Worm (Caenorhabditis elegans) whole organism, L2 larva: ENCODE results near the gene pmp-2.

ENCODE experiments used
- C34F6.9 ChIP-seq: fragments of 150-350 bp; optimal IDR thresholded peaks from 2 replicates; lab custom pipeline; 2014; ENCODE audit warnings: missing biosample characterization, missing genetic modification characterization
- F13H6.1 ChIP-seq: sonication (generic microtip); optimal IDR thresholded peaks from 2 replicates; lab custom pipeline; 2016; ENCODE audit warnings: missing genetic modification characterization, missing compliant biosample characterization
- R02D3.7 ChIP-seq: fragments of 150-350 bp; optimal IDR thresholded peaks from 2 replicates; lab custom pipeline; 2014; ENCODE audit warnings: missing biosample characterization, missing genetic modification characterization
- Y55F3AM.14 ChIP-seq: fragments of 200-800 bp; sonication (Bioruptor generic); optimal IDR thresholded peaks from 2 replicates; lab custom pipeline; 2018; ENCODE audit warnings: mild to moderate bottlenecking, missing genetic modification characterization, missing compliant biosample characterization
- ZK546.5 ChIP-seq: sonication (generic microtip); optimal IDR thresholded peaks from 2 replicates; lab custom pipeline; 2017; ENCODE audit warnings: missing biosample characterization, missing genetic modification characterization
- alr-1 ChIP-seq: fragments of 150-350 bp; optimal IDR thresholded peaks from 2 replicates; lab custom pipeline; 2014; ENCODE audit warnings: missing biosample characterization, missing genetic modification characterization
- aly-2 ChIP-seq: fragments of 150-350 bp; optimal IDR thresholded peaks from 2 replicates; lab custom pipeline; 2014; ENCODE audit warnings: missing biosample characterization, missing genetic modification characterization
- ama-1 ChIP-seq: fragments of 150-350 bp; optimal IDR thresholded peaks from 2 replicates; lab custom pipeline; 2018; ENCODE audit warnings: inconsistent platforms
- blmp-1 ChIP-seq: sonication (generic microtip); optimal IDR thresholded peaks from 2 replicates; lab custom pipeline; 2017; ENCODE audit warnings: missing genetic modification characterization, mild to moderate bottlenecking, missing compliant biosample characterization, antibody characterized with exemption, moderate library complexity; ENCODE audit not compliant: insufficient read depth
- ceh-16 ChIP-seq: fragments of 150-350 bp; optimal IDR thresholded peaks from 2 replicates; lab custom pipeline; 2014; ENCODE audit warnings: missing biosample characterization, missing genetic modification characterization
- ceh-82 ChIP-seq: fragments of 150-350 bp; optimal IDR thresholded peaks from 2 replicates; lab custom pipeline; 2014; ENCODE audit warnings: missing biosample characterization, missing genetic modification characterization
- crh-2 ChIP-seq: sonication (generic microtip); optimal IDR thresholded peaks from 2 replicates; lab custom pipeline; 2017; ENCODE audit warnings: missing biosample characterization, missing genetic modification characterization
- dmd-4 ChIP-seq: sonication (generic microtip); optimal IDR thresholded peaks from 2 replicates; lab custom pipeline; 2017; ENCODE audit warnings: missing biosample characterization, missing genetic modification characterization
- egl-27 ChIP-seq: sonication (generic microtip); optimal IDR thresholded peaks from 3 replicates; lab custom pipeline; 2017; ENCODE audit warnings: missing biosample characterization, missing genetic modification reagents, missing genetic modification characterization
- elt-1 ChIP-seq: fragments of 150-350 bp; optimal IDR thresholded peaks from 2 replicates; lab custom pipeline; 2014; ENCODE audit warnings: missing biosample characterization, missing genetic modification characterization
- elt-3 ChIP-seq: sonication (generic microtip); optimal IDR thresholded peaks from 2 replicates; lab custom pipeline; 2017; ENCODE audit warnings: missing biosample characterization, missing genetic modification characterization
- fos-1 ChIP-seq: fragments of 150-350 bp; optimal IDR thresholded peaks from 2 replicates; lab custom pipeline; 2014; ENCODE audit warnings: missing biosample characterization, missing genetic modification characterization
- gmeb-1 ChIP-seq: fragments of 150-350 bp; optimal IDR thresholded peaks from 2 replicates; lab custom pipeline; 2014; ENCODE audit warnings: missing biosample characterization, missing genetic modification characterization
- lin-11 ChIP-seq: fragments of 150-350 bp; sonication (generic microtip); optimal IDR thresholded peaks from 2 replicates; lab custom pipeline; 2014; ENCODE audit warnings: missing biosample characterization, missing genetic modification characterization, inconsistent platforms, mixed read lengths
- lin-13 ChIP-seq: fragments of 150-350 bp; optimal IDR thresholded peaks from 2 replicates; lab custom pipeline; 2014; ENCODE audit warnings: missing biosample characterization, missing genetic modification reagents, missing genetic modification characterization
- lin-39 ChIP-seq: fragments of 150-350 bp; optimal IDR thresholded peaks from 2 replicates; lab custom pipeline; 2014; ENCODE audit warnings: missing biosample characterization, missing genetic modification reagents, missing genetic modification characterization
- lsy-2 ChIP-seq, 2 experiments: fragments of 150-350 bp in 1 of 2; sonication (generic microtip) in 1 of 2; optimal IDR thresholded peaks; 2 replicates each; lab custom pipeline; 2014 to 2017; ENCODE audit warnings: missing biosample characterization in 2 of 2, missing genetic modification characterization in 2 of 2
- mab-5 ChIP-seq: fragments of 150-350 bp; optimal IDR thresholded peaks from 2 replicates; lab custom pipeline; 2014; ENCODE audit warnings: missing biosample characterization, missing genetic modification characterization
- mbf-1 ChIP-seq: sonication (generic microtip); optimal IDR thresholded peaks from 2 replicates; lab custom pipeline; 2017; ENCODE audit warnings: missing biosample characterization, missing genetic modification characterization
- mdl-1 ChIP-seq, 2 experiments: fragments of 150-350 bp in 1 of 2; sonication (generic microtip) in 1 of 2; optimal IDR thresholded peaks; 2 replicates each; lab custom pipeline; 2017; ENCODE audit warnings: missing biosample characterization in 2 of 2, missing genetic modification characterization in 2 of 2
- nhr-10 ChIP-seq: sonication (generic microtip); optimal IDR thresholded peaks from 2 replicates; lab custom pipeline; 2017; ENCODE audit warnings: missing biosample characterization, missing genetic modification characterization
- nhr-11 ChIP-seq: fragments of 150-350 bp; optimal IDR thresholded peaks from 2 replicates; lab custom pipeline; 2014; ENCODE audit warnings: missing biosample characterization, missing genetic modification characterization
- nhr-12 ChIP-seq: fragments of 150-350 bp; optimal IDR thresholded peaks from 2 replicates; lab custom pipeline; 2014; ENCODE audit warnings: missing biosample characterization, missing genetic modification characterization
- nhr-129 ChIP-seq: fragments of 150-350 bp; optimal IDR thresholded peaks from 2 replicates; lab custom pipeline; 2014; ENCODE audit warnings: missing biosample characterization, missing genetic modification characterization
- nhr-21 ChIP-seq: fragments of 150-350 bp; optimal IDR thresholded peaks from 2 replicates; lab custom pipeline; 2014; ENCODE audit warnings: missing biosample characterization, missing genetic modification characterization
- nhr-23 ChIP-seq: fragments of 150-350 bp; optimal IDR thresholded peaks from 2 replicates; lab custom pipeline; 2014; ENCODE audit warnings: missing biosample characterization, missing genetic modification reagents, missing genetic modification characterization
- nhr-237 ChIP-seq: fragments of 150-350 bp; optimal IDR thresholded peaks from 2 replicates; lab custom pipeline; 2014; ENCODE audit warnings: missing biosample characterization, missing genetic modification characterization
- nhr-25 ChIP-seq: fragments of 150-350 bp; sonication (generic microtip); optimal IDR thresholded peaks from 3 replicates; lab custom pipeline; 2014; ENCODE audit warnings: missing biosample characterization, missing genetic modification characterization
- nhr-6 ChIP-seq: fragments of 150-350 bp; optimal IDR thresholded peaks from 2 replicates; lab custom pipeline; 2014; ENCODE audit warnings: missing biosample characterization, missing genetic modification characterization
- nhr-77 ChIP-seq: fragments of 150-350 bp; optimal IDR thresholded peaks from 2 replicates; lab custom pipeline; 2014; ENCODE audit warnings: missing biosample characterization, missing genetic modification characterization
- peb-1 ChIP-seq: fragments of 150-350 bp; optimal IDR thresholded peaks from 2 replicates; lab custom pipeline; 2014; ENCODE audit warnings: missing biosample characterization, missing genetic modification characterization
- sem-4 ChIP-seq: fragments of 150-350 bp; optimal IDR thresholded peaks from 2 replicates; lab custom pipeline; 2014; ENCODE audit warnings: missing biosample characterization, missing genetic modification reagents, missing genetic modification characterization
- skn-1 ChIP-seq: sonication (generic microtip); optimal IDR thresholded peaks from 2 replicates; lab custom pipeline; 2017; ENCODE audit warnings: missing biosample characterization, missing genetic modification characterization
- sma-3 ChIP-seq: sonication (generic microtip); optimal IDR thresholded peaks from 2 replicates; lab custom pipeline; 2016; ENCODE audit warnings: missing genetic modification reagents, missing genetic modification characterization, missing compliant biosample characterization
- sma-9 ChIP-seq, 2 experiments: fragments of 150-350 bp in 1 of 2; sonication (generic microtip) in 1 of 2; optimal IDR thresholded peaks; 2 replicates each; lab custom pipeline; 2014 to 2016; ENCODE audit warnings: missing genetic modification characterization in 2 of 2, mild to moderate bottlenecking in 1 of 2, missing biosample characterization in 1 of 2, missing compliant biosample characterization in 1 of 2, missing genetic modification reagents in 1 of 2, moderate library complexity in 1 of 2
- snpc-4 ChIP-seq: fragments of 150-350 bp; optimal IDR thresholded peaks from 2 replicates; lab custom pipeline; 2014; ENCODE audit warnings: missing biosample characterization, missing genetic modification characterization
- unc-39 ChIP-seq: fragments of 150-350 bp; optimal IDR thresholded peaks from 2 replicates; lab custom pipeline; 2014; ENCODE audit warnings: missing biosample characterization, missing genetic modification characterization
- unc-55 ChIP-seq: fragments of 150-350 bp; sonication (generic microtip); optimal IDR thresholded peaks from 3 replicates; lab custom pipeline; 2014; ENCODE audit warnings: missing biosample characterization, missing genetic modification reagents, missing genetic modification characterization
- unc-62 ChIP-seq: fragments of 150-350 bp; optimal IDR thresholded peaks from 2 replicates; lab custom pipeline; 2014; ENCODE audit warnings: missing biosample characterization, missing genetic modification reagents, missing genetic modification characterization
- zag-1 ChIP-seq: fragments of 150-350 bp; optimal IDR thresholded peaks from 2 replicates; lab custom pipeline; 2014; ENCODE audit warnings: missing biosample characterization, missing genetic modification characterization
- ztf-1 ChIP-seq: fragments of 200-800 bp; sonication (Bioruptor generic); conservative IDR thresholded peaks from 2 replicates; pipeline ENCODE4 v1.3.6; 2022; ENCODE audit warnings: missing genetic modification characterization, missing compliant biosample characterization
- ztf-11 ChIP-seq: sonication (generic microtip); optimal IDR thresholded peaks from 2 replicates; lab custom pipeline; 2017; ENCODE audit warnings: missing biosample characterization, missing genetic modification characterization
- ztf-4 ChIP-seq: fragments of 150-350 bp; optimal IDR thresholded peaks from 2 replicates; lab custom pipeline; 2014; ENCODE audit warnings: missing biosample characterization, missing genetic modification characterization

Gene pmp-2

ce11 chrII:6891176-6891575 lies 3.6 kb upstream of the pmp-2 start:
- TF ChIP-seq Y55F3AM.14, result no peak
- TF ChIP-seq dmd-4 (tag; lab: Kevin White, UChicago), result no peak
- TF ChIP-seq nhr-129, result peak; percentile 94
- TF ChIP-seq nhr-77 (tag; lab: Kevin White, UChicago), result no peak
- peak; percentile 47 for TF ChIP-seq blmp-1
- TF ChIP-seq sem-4 (tag; lab: Kevin White, UChicago), result peak; percentile 58
- no peak for TF ChIP-seq unc-62
- no peak for TF ChIP-seq nhr-23
- TF ChIP-seq sma-3 (GFP tag; lab: Kevin White, UChicago), result peak; percentile 54
- no peak for TF ChIP-seq nhr-10 (tag; lab: Kevin White, UChicago)
- no peak for TF ChIP-seq lin-39
- peak; percentile 32 for TF ChIP-seq lin-13 (GFP tag; lab: Kevin White, UChicago)
- peak; percentile 40 for TF ChIP-seq nhr-25 (tag; lab: Kevin White, UChicago)
- peak; percentile 78 for TF ChIP-seq nhr-21 (tag; lab: Kevin White, UChicago)
- TF ChIP-seq nhr-237, result no peak
- TF ChIP-seq ama-1 (lab: Kevin White, UChicago), result peak; percentile 88
- peak in 1 of 2 experiments; percentile 11 for TF ChIP-seq lsy-2 (tag; optimal IDR thresholded peaks at IDR 0.05; lab: Kevin White, UChicago)
- peak; percentile 63 for TF ChIP-seq F13H6.1 (tag; lab: Kevin White, UChicago)
- TF ChIP-seq fos-1 (tag; lab: Kevin White, UChicago), result peak; percentile 65
- TF ChIP-seq ztf-11 (tag; lab: Kevin White, UChicago), result no peak
- TF ChIP-seq nhr-12, result no peak
- TF ChIP-seq nhr-11, result no peak
- no peak for TF ChIP-seq elt-3 (tag; lab: Kevin White, UChicago)
- TF ChIP-seq sma-9 (GFP tag; optimal IDR thresholded peaks at IDR 0.05; lab: Kevin White, UChicago), result peak; percentile 74
- TF ChIP-seq sma-9 (tag; optimal IDR thresholded peaks at IDR 0.05; lab: Kevin White, UChicago), result no peak
- TF ChIP-seq mbf-1 (tag; lab: Kevin White, UChicago), result no peak
- TF ChIP-seq ztf-4, result peak; percentile 13
- TF ChIP-seq crh-2 (tag; lab: Kevin White, UChicago), result peak; percentile 32
- no peak for TF ChIP-seq ceh-82
- no peak for TF ChIP-seq elt-1 (tag; lab: Kevin White, UChicago)
- peak; percentile 60 to 92 for TF ChIP-seq mdl-1 (tag; optimal IDR thresholded peaks at IDR 0.05; lab: Kevin White, UChicago)
- peak; percentile 40 for TF ChIP-seq unc-55
- no peak for TF ChIP-seq nhr-6
- no peak for TF ChIP-seq ztf-1 (GFP tag; lab: Robert Waterston, UW)
- TF ChIP-seq peb-1 (tag; lab: Kevin White, UChicago), result no peak
- TF ChIP-seq C34F6.9, result peak; percentile 66
- no peak for TF ChIP-seq mab-5 (tag; lab: Kevin White, UChicago)
- TF ChIP-seq ceh-16 (tag; lab: Kevin White, UChicago), result no peak
- TF ChIP-seq ZK546.5 (tag; lab: Kevin White, UChicago), result no peak
- TF ChIP-seq R02D3.7, result no peak
- TF ChIP-seq gmeb-1 (tag; lab: Kevin White, UChicago), result peak; percentile 7
- TF ChIP-seq unc-39, result no peak
- TF ChIP-seq lin-11 (tag; lab: Kevin White, UChicago), result peak; percentile 26
- TF ChIP-seq alr-1, result no peak
- TF ChIP-seq egl-27 (tag; lab: Kevin White, UChicago), result peak; percentile 43
- no peak for TF ChIP-seq skn-1 (tag; lab: Kevin White, UChicago)
- peak; percentile 21 for TF ChIP-seq snpc-4
- TF ChIP-seq zag-1 (tag; lab: Kevin White, UChicago), result no peak
- no peak for TF ChIP-seq aly-2

ce11 chrII:6890095-6890494 lies 2.5 kb upstream of the pmp-2 start, which contains the start of gene acer-1:
Gene acer-1 (minus strand): TSS chrII:6890400.
- TF ChIP-seq zag-1 (tag; lab: Kevin White, UChicago) (no peak), nhr-11 (no peak), blmp-1 (no peak), elt-3 (tag; lab: Kevin White, UChicago) (no peak), Y55F3AM.14 (peak; percentile 28), nhr-129 (peak; percentile 21), ama-1 (lab: Kevin White, UChicago) (peak; percentile 49), C34F6.9 (no peak)
- TF ChIP-seq, all 48 proteins: peak for 3
